Fruit fly (Drosophila melanogaster): ENCODE data around the gene GAPsec.

GAPsec gene

dm6 chr3L:8657429-8657754 is 33.7 kb upstream of the GAPsec start (continued):
- TF ChIP-seq tai (GFP tag; optimal IDR thresholded peaks at IDR 0.05) (peak; percentile 64), Abd-B (GFP tag; optimal IDR thresholded peaks at IDR 0.05) (no peak)

- TF ChIP-seq pan (optimal IDR thresholded peaks at IDR 0.05): no peak
- peak; percentile 2 for TF ChIP-seq Myc (optimal IDR thresholded peaks at IDR 0.05)
- TF ChIP-seq GATAd (GFP tag; optimal IDR thresholded peaks at IDR 0.05): no peak
- TF ChIP-seq jim (GFP tag; optimal IDR thresholded peaks at IDR 0.05): peak; percentile 53
- peak; percentile 92 for TF ChIP-seq h (GFP tag; optimal IDR thresholded peaks at IDR 0.05)
- peak; percentile 90 for TF ChIP-seq HLH106 (tag; optimal IDR thresholded peaks at IDR 0.05)
- TF ChIP-seq CG9705 (GFP tag; optimal IDR thresholded peaks at IDR 0.05): peak; percentile 73
- TF ChIP-seq Vsx2 (GFP tag; optimal IDR thresholded peaks at IDR 0.05; ENCODE audit: partially characterized antibody): no peak
- TF ChIP-seq Jra (GFP tag; optimal IDR thresholded peaks at IDR 0.05): no peak
- TF ChIP-seq Abd-B (GFP tag; optimal IDR thresholded peaks at IDR 0.05): no peak
- TF ChIP-seq usp (GFP tag; optimal IDR thresholded peaks at IDR 0.05): no peak
- peak; percentile 65 for TF ChIP-seq CG32264 (GFP tag; optimal IDR thresholded peaks at IDR 0.05)
- no peak for TF ChIP-seq sv (GFP tag; optimal IDR thresholded peaks at IDR 0.05)
- no peak for TF ChIP-seq dl (GFP tag; optimal IDR thresholded peaks at IDR 0.05; ENCODE audit: insufficient read depth in 1 of 2, partially characterized antibody in 2 of 2)
- peak; percentile 23 to 88 for TF ChIP-seq foxo (GFP tag; optimal IDR thresholded peaks at IDR 0.05)
- no peak for TF ChIP-seq N (GFP tag; optimal IDR thresholded peaks at IDR 0.05)
- peak; percentile 73 for TF ChIP-seq woc (GFP tag; optimal IDR thresholded peaks at IDR 0.05)
- peak; percentile 41 for TF ChIP-seq dsf (GFP tag; optimal IDR thresholded peaks at IDR 0.05; ENCODE audit: borderline replicate concordance)
- TF ChIP-seq brk (GFP tag; optimal IDR thresholded peaks at IDR 0.05): peak; percentile 25
- peak; percentile 93 for TF ChIP-seq Sp1 (GFP tag; optimal IDR thresholded peaks at IDR 0.05)
- peak; percentile 94 for TF ChIP-seq dmrt93B (GFP tag; optimal IDR thresholded peaks at IDR 0.05)
- peak; percentile 91 for TF ChIP-seq rgr (GFP tag; optimal IDR thresholded peaks at IDR 0.05)
- no peak for TF ChIP-seq tai (GFP tag; optimal IDR thresholded peaks at IDR 0.05)
- peak; percentile 62 for TF ChIP-seq Hnf4 (GFP tag; optimal IDR thresholded peaks at IDR 0.05)
- peak; percentile 91 for TF ChIP-seq OdsH (GFP tag; optimal IDR thresholded peaks at IDR 0.05)
- peak; percentile 75 for TF ChIP-seq sage (GFP tag; optimal IDR thresholded peaks at IDR 0.05)
- TF ChIP-seq Hr78 (GFP tag; optimal IDR thresholded peaks at IDR 0.05): no peak
- peak; percentile 54 for TF ChIP-seq Rel (GFP tag; optimal IDR thresholded peaks at IDR 0.05)
- no peak for TF ChIP-seq Rel (tag; optimal IDR thresholded peaks at IDR 0.05)
- TF ChIP-seq Dfd (GFP tag; optimal IDR thresholded peaks at IDR 0.05): no peak
- no peak for TF ChIP-seq Dif (GFP tag; optimal IDR thresholded peaks at IDR 0.05; ENCODE audit: partially characterized antibody)
- TF ChIP-seq Mio (GFP tag; optimal IDR thresholded peaks at IDR 0.05): no peak
- TF ChIP-seq ey (GFP tag; optimal IDR thresholded peaks at IDR 0.05): peak; percentile 90
- TF ChIP-seq br (GFP tag; optimal IDR thresholded peaks at IDR 0.05): peak; percentile 88
- TF ChIP-seq lola (GFP tag; optimal IDR thresholded peaks at IDR 0.05): no peak
- no peak for TF ChIP-seq Hr83 (GFP tag; optimal IDR thresholded peaks at IDR 0.05; ENCODE audit: poor library complexity, severe bottlenecking)
- no peak for TF ChIP-seq CrebA (GFP tag; optimal IDR thresholded peaks at IDR 0.05; ENCODE audit: borderline replicate concordance)
- TF ChIP-seq psq (GFP tag; optimal IDR thresholded peaks at IDR 0.05): peak; percentile 85
- TF ChIP-seq fru (GFP tag; optimal IDR thresholded peaks at IDR 0.05): peak; percentile 92
These were observed 33.2 kb upstream of the GAPsec start for dm6 chr3L:8656725-8657428.

Data from whole organism, wandering third instar larva.